Worm (Caenorhabditis elegans): ENCODE measurements around the gene Y25C1A.13.

DNA sequence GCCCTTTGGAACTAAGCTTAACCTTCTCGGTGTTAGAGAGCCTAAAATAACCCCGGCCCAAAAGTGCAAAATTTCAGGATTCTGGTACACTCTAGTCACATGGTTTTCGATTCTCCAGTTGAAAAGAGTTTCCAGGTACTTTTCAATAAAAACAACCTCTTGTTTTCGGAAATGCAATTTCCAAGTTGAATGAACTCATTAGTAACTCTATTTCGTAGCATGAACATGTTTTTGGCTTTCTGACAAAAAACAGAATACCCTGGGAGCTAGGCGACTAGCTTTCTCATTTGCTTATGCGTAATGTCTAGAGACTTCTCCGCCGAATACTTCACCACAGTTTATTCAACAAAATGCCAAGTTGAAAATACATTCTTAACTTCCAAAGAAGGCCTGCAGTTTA lies 12.2 kb upstream of the Y25C1A.13 start, which contains the start of gene srh-71:
- TF ChIP-seq unc-62 (GFP tag; optimal IDR thresholded peaks at IDR 0.05), result no peak
- TF ChIP-seq B0336.3 (GFP tag; IDR thresholded peaks at IDR 0.05), result no peak
- no peak for TF ChIP-seq F39B2.1 (GFP tag; IDR thresholded peaks at IDR 0.05)
- no peak for TF ChIP-seq C17E4.6 (GFP tag; IDR thresholded peaks at IDR 0.05)
- TF ChIP-seq F37B4.10 (GFP tag; IDR thresholded peaks at IDR 0.05), result no peak
- TF ChIP-seq egl-44 (GFP tag; IDR thresholded peaks at IDR 0.05), result no peak
- TF ChIP-seq attf-3 (GFP tag; conservative IDR thresholded peaks at IDR 0.05), result no peak
- no peak for TF ChIP-seq him-1 (tag; optimal IDR thresholded peaks at IDR 0.05)
- TF ChIP-seq athp-1 (tag; optimal IDR thresholded peaks at IDR 0.05), result no peak
- no peak for TF ChIP-seq B0261.1 (tag; optimal IDR thresholded peaks at IDR 0.05)
- TF ChIP-seq ama-1 (optimal IDR thresholded peaks at IDR 0.05), result no peak
- TF ChIP-seq ama-1 (GFP tag; optimal IDR thresholded peaks at IDR 0.05), result no peak
- no peak for TF ChIP-seq dpff-1 (tag; optimal IDR thresholded peaks at IDR 0.05)
- no peak for TF ChIP-seq B0035.1 (tag; optimal IDR thresholded peaks at IDR 0.05)
- no peak for TF ChIP-seq nhr-27 (tag; optimal IDR thresholded peaks at IDR 0.05)

All from whole organism, young adult.